Fruit fly (Drosophila melanogaster) whole organism, embryonic: ENCODE data around the gene PIG-Wb.

Source experiments
- ATbp ChIP-seq: fragments of 200-800 bp; sonication (Bioruptor generic); optimal IDR thresholded peaks from 2 replicates; lab custom pipeline; 2017; ENCODE audit warnings: missing biosample characterization, mild to moderate bottlenecking, missing genetic modification characterization, missing genetic modification reagents
- Ada2b ChIP-seq: fragments of 200-800 bp; sonication (Bioruptor generic); IDR thresholded peaks from 2 replicates; pipeline ENCODE4 v1.3.6; 2022; ENCODE audit warnings: missing biosample characterization, missing genetic modification characterization
- Atf6 ChIP-seq: fragments of 200-800 bp; sonication (Bioruptor generic); IDR thresholded peaks from 2 replicates; pipeline ENCODE4 v1.3.6; 2022; ENCODE audit warnings: missing biosample characterization, missing genetic modification characterization
- CG11723 ChIP-seq: fragments of 200-800 bp; sonication (Bioruptor generic); optimal IDR thresholded peaks from 2 replicates; lab custom pipeline; 2017; ENCODE audit warnings: missing biosample characterization, mild to moderate bottlenecking, missing genetic modification characterization
- CG12744 ChIP-seq: fragments of 200-800 bp; sonication (Bioruptor generic); optimal IDR thresholded peaks from 2 replicates; lab custom pipeline; 2016; ENCODE audit warnings: missing biosample characterization, missing genetic modification characterization
- CG14050 ChIP-seq: fragments of 200-800 bp; sonication (Bioruptor generic); IDR thresholded peaks from 3 replicates; pipeline ENCODE4 v1.3.6; 2022; ENCODE audit warnings: missing biosample characterization, missing genetic modification characterization
- CG14667 ChIP-seq: fragments of 200-800 bp; sonication (Bioruptor generic); IDR thresholded peaks from 2 replicates; pipeline ENCODE4 v1.3.6; 2022; ENCODE audit warnings: missing biosample characterization, missing genetic modification characterization
- CG2116 ChIP-seq: fragments of 200-800 bp; sonication (Bioruptor generic); optimal IDR thresholded peaks from 3 replicates; lab custom pipeline; 2018; ENCODE audit warnings: missing biosample characterization, mild to moderate bottlenecking, missing genetic modification characterization
- CG2678 ChIP-seq: fragments of 200-800 bp; sonication (Bioruptor generic); optimal IDR thresholded peaks from 3 replicates; lab custom pipeline; 2019; ENCODE audit warnings: missing biosample characterization, mild to moderate bottlenecking, missing genetic modification characterization, moderate library complexity
- CG2889 ChIP-seq: fragments of 200-800 bp; sonication (Bioruptor generic); IDR thresholded peaks from 3 replicates; pipeline ENCODE4 v1.3.6; 2022; ENCODE audit warnings: missing biosample characterization, missing genetic modification characterization
- CG30403 ChIP-seq: fragments of 200-800 bp; sonication (Bioruptor generic); optimal IDR thresholded peaks from 3 replicates; lab custom pipeline; 2016; ENCODE audit warnings: missing biosample characterization, missing genetic modification characterization
- CG30431 ChIP-seq: fragments of 200-800 bp; sonication (Bioruptor generic); optimal IDR thresholded peaks from 2 replicates; lab custom pipeline; 2017; ENCODE audit warnings: missing biosample characterization, missing genetic modification characterization
- CG3726 ChIP-seq: fragments of 200-800 bp; sonication (Bioruptor generic); IDR thresholded peaks from 3 replicates; pipeline ENCODE4, ENCODE4 v1.3.6; 2022; ENCODE audit warnings: missing biosample characterization, missing genetic modification characterization
- CG4707 ChIP-seq: fragments of 200-800 bp; sonication (Bioruptor generic); optimal IDR thresholded peaks from 2 replicates; lab custom pipeline; 2018; ENCODE audit warnings: missing biosample characterization, mild to moderate bottlenecking, missing genetic modification characterization, moderate library complexity
- CG8290 ChIP-seq, 3 experiments: fragments of 200-800 bp; sonication (Bioruptor generic); optimal IDR thresholded peaks; 2 replicates each; lab custom pipeline; 2016 to 2019; ENCODE audit warnings: missing biosample characterization in 3 of 3, missing genetic modification characterization in 3 of 3, mild to moderate bottlenecking in 2 of 3, moderate library complexity in 1 of 3
- CG9932 ChIP-seq: fragments of 200-800 bp; sonication (Bioruptor generic); IDR thresholded peaks from 2 replicates; pipeline ENCODE4 v1.3.6; 2022; ENCODE audit warnings: missing biosample characterization, missing genetic modification characterization
- Chrac-16 ChIP-seq: fragments of 200-800 bp; sonication (Bioruptor generic); optimal IDR thresholded peaks from 3 replicates; lab custom pipeline; 2016; ENCODE audit warnings: missing biosample characterization, missing genetic modification characterization
- CoRest ChIP-seq: fragments of 200-800 bp; sonication (Bioruptor generic); optimal IDR thresholded peaks from 3 replicates; lab custom pipeline; 2018; ENCODE audit warnings: missing biosample characterization, mild to moderate bottlenecking, missing genetic modification characterization, moderate library complexity
- Dp ChIP-seq: fragments of 200-800 bp; sonication (Bioruptor generic); optimal IDR thresholded peaks from 2 replicates; lab custom pipeline; 2018; ENCODE audit warnings: missing biosample characterization, mild to moderate bottlenecking, missing genetic modification characterization, moderate library complexity
- Dref ChIP-seq: fragments of 200-800 bp; sonication (Bioruptor generic); IDR thresholded peaks from 2 replicates; pipeline ENCODE4 v1.3.6; 2022; ENCODE audit warnings: missing biosample characterization, missing genetic modification characterization
- E2f2 ChIP-seq: fragments of 200-800 bp; sonication (Bioruptor generic); IDR thresholded peaks from 2 replicates; pipeline ENCODE4 v1.3.6; 2022; ENCODE audit warnings: missing biosample characterization, missing genetic modification characterization
- Gug ChIP-seq: fragments of 200-800 bp; sonication (Bioruptor generic); IDR thresholded peaks from 4 replicates; pipeline ENCODE4 v1.3.6; 2022; ENCODE audit warnings: missing biosample characterization, missing genetic modification characterization
- HmgD ChIP-seq: fragments of 200-800 bp; sonication (Bioruptor generic); optimal IDR thresholded peaks from 3 replicates; lab custom pipeline; 2016; ENCODE audit warnings: missing biosample characterization, missing genetic modification characterization
- Lhr ChIP-seq: fragments of 200-800 bp; sonication (Bioruptor generic); optimal IDR thresholded peaks from 3 replicates; lab custom pipeline; 2017; ENCODE audit warnings: mild to moderate bottlenecking, missing biosample characterization, missing genetic modification reagents, missing genetic modification characterization
- MESR4 ChIP-seq: fragments of 200-800 bp; sonication (Bioruptor generic); optimal IDR thresholded peaks from 2 replicates; lab custom pipeline; 2018; ENCODE audit warnings: missing biosample characterization, mild to moderate bottlenecking, missing genetic modification characterization, moderate library complexity
- MTF-1 ChIP-seq: fragments of 200-800 bp; sonication (Bioruptor generic); optimal IDR thresholded peaks from 2 replicates; lab custom pipeline; 2018; ENCODE audit warnings: missing biosample characterization, mild to moderate bottlenecking, missing genetic modification characterization, borderline replicate concordance
- Meics ChIP-seq: fragments of 200-800 bp; sonication (Bioruptor generic); optimal IDR thresholded peaks from 2 replicates; lab custom pipeline; 2017; ENCODE audit warnings: missing biosample characterization, mild to moderate bottlenecking, missing genetic modification characterization
- PHDP ChIP-seq: fragments of 200-800 bp; sonication (Bioruptor generic); optimal IDR thresholded peaks from 3 replicates; lab custom pipeline; 2018; ENCODE audit warnings: missing biosample characterization, mild to moderate bottlenecking, missing genetic modification characterization, moderate library complexity
- Scr ChIP-seq: fragments of 200-800 bp; sonication (Bioruptor generic); IDR thresholded peaks from 2 replicates; pipeline ENCODE4 v1.3.6; 2022; ENCODE audit warnings: missing biosample characterization, missing genetic modification characterization; ENCODE audit not compliant: partially characterized antibody
- Sox102F ChIP-seq: fragments of 200-800 bp; sonication (Bioruptor generic); optimal IDR thresholded peaks from 2 replicates; lab custom pipeline; 2018; ENCODE audit warnings: missing biosample characterization, mild to moderate bottlenecking, missing genetic modification characterization, moderate library complexity
- Sry-δ ChIP-seq: fragments of 200-800 bp; sonication (Bioruptor generic); optimal IDR thresholded peaks from 2 replicates; lab custom pipeline; 2016; ENCODE audit warnings: missing biosample characterization, missing genetic modification characterization
- Xbp1 ChIP-seq: fragments of 200-800 bp; sonication (Bioruptor generic); optimal IDR thresholded peaks from 3 replicates; lab custom pipeline; 2016; ENCODE audit warnings: missing biosample characterization, mild to moderate bottlenecking, missing genetic modification characterization
- ato ChIP-seq: fragments of 200-800 bp; sonication (Bioruptor generic); IDR thresholded peaks from 2 replicates; pipeline ENCODE4 v1.3.6; 2022; ENCODE audit warnings: missing biosample characterization, missing genetic modification characterization; ENCODE audit not compliant: partially characterized antibody
- ci ChIP-seq: fragments of 200-800 bp; sonication (Bioruptor generic); IDR thresholded peaks from 3 replicates; pipeline ENCODE4 v1.3.6; 2022; ENCODE audit warnings: missing biosample characterization, missing genetic modification characterization
- crol ChIP-seq: fragments of 200-800 bp; sonication (Bioruptor generic); IDR thresholded peaks from 2 replicates; pipeline ENCODE4 v1.3.6; 2022; ENCODE audit warnings: missing biosample characterization, missing genetic modification characterization
- da ChIP-seq: fragments of 200-800 bp; sonication (Bioruptor generic); optimal IDR thresholded peaks from 2 replicates; lab custom pipeline; 2016; ENCODE audit warnings: missing biosample characterization, missing genetic modification characterization
- dimm ChIP-seq: fragments of 200-800 bp; sonication (Bioruptor generic); IDR thresholded peaks from 2 replicates; pipeline ENCODE4 v1.3.6; 2022; ENCODE audit warnings: missing biosample characterization, missing genetic modification characterization
- gem ChIP-seq: fragments of 200-800 bp; sonication (Bioruptor generic); optimal IDR thresholded peaks from 2 replicates; lab custom pipeline; 2019; ENCODE audit warnings: missing biosample characterization, mild to moderate bottlenecking, missing genetic modification characterization, moderate library complexity
- gfzf ChIP-seq: fragments of 200-800 bp; sonication (Bioruptor generic); optimal IDR thresholded peaks from 2 replicates; lab custom pipeline; 2016; ENCODE audit warnings: missing biosample characterization, mild to moderate bottlenecking, missing genetic modification characterization, moderate library complexity
- grn ChIP-seq: fragments of 200-800 bp; sonication (Bioruptor generic); optimal IDR thresholded peaks from 3 replicates; lab custom pipeline; 2017; ENCODE audit warnings: missing biosample characterization, missing genetic modification characterization
- gro ChIP-seq: fragments of 200-800 bp; sonication (Bioruptor generic); optimal IDR thresholded peaks from 2 replicates; lab custom pipeline; 2016; ENCODE audit warnings: missing biosample characterization, missing genetic modification characterization
- gsb-n ChIP-seq: fragments of 200-800 bp; sonication (Bioruptor generic); optimal IDR thresholded peaks from 3 replicates; lab custom pipeline; 2018; ENCODE audit warnings: missing biosample characterization, mild to moderate bottlenecking, missing genetic modification characterization
- jigr1 ChIP-seq: fragments of 200-800 bp; sonication (Bioruptor generic); IDR thresholded peaks from 3 replicates; pipeline ENCODE4 v1.3.6; 2022; ENCODE audit warnings: missing biosample characterization, missing genetic modification characterization
- kay ChIP-seq: fragments of 200-800 bp; sonication (Bioruptor generic); optimal IDR thresholded peaks from 2 replicates; lab custom pipeline; 2016; ENCODE audit warnings: missing biosample characterization, missing genetic modification characterization
- lab ChIP-seq: fragments of 200-800 bp; sonication (Bioruptor generic); optimal IDR thresholded peaks from 3 replicates; lab custom pipeline; 2017; ENCODE audit warnings: missing biosample characterization, missing genetic modification characterization, mild to moderate bottlenecking, moderate library complexity, missing genetic modification reagents
- nerfin-2 ChIP-seq: fragments of 200-800 bp; sonication (Bioruptor generic); IDR thresholded peaks from 2 replicates; pipeline ENCODE4 v1.3.6; 2022; ENCODE audit warnings: missing biosample characterization, missing genetic modification characterization; ENCODE audit not compliant: partially characterized antibody
- oc ChIP-seq: fragments of 200-800 bp; sonication (Bioruptor generic); optimal IDR thresholded peaks from 2 replicates; lab custom pipeline; 2018; ENCODE audit warnings: missing biosample characterization, mild to moderate bottlenecking, missing genetic modification characterization, moderate library complexity
- scrt ChIP-seq: fragments of 200-800 bp; sonication (Bioruptor generic); optimal IDR thresholded peaks from 2 replicates; lab custom pipeline; 2018; ENCODE audit warnings: missing biosample characterization, mild to moderate bottlenecking, missing genetic modification characterization, moderate library complexity
- seq ChIP-seq: fragments of 200-800 bp; sonication (Bioruptor generic); IDR thresholded peaks from 2 replicates; pipeline ENCODE4 v1.3.6; 2022; ENCODE audit warnings: missing biosample characterization, missing genetic modification characterization
- sima ChIP-seq: fragments of 200-800 bp; sonication (Bioruptor generic); optimal IDR thresholded peaks from 2 replicates; lab custom pipeline; 2016; ENCODE audit warnings: missing biosample characterization, missing genetic modification characterization
- trem ChIP-seq: fragments of 200-800 bp; optimal IDR thresholded peaks from 3 replicates; lab custom pipeline; 2019; ENCODE audit warnings: missing biosample characterization, mild to moderate bottlenecking, missing genetic modification characterization, moderate library complexity
- vfl ChIP-seq: fragments of 200-800 bp; sonication (Bioruptor generic); optimal IDR thresholded peaks from 2 replicates; lab custom pipeline; 2016; ENCODE audit warnings: missing biosample characterization, missing genetic modification characterization

The PIG-Wb gene

dm6 chr3L:1735603-1736002 is 2.3 kb downstream of the PIG-Wb start, which contains the start of gene Oseg4 (continued):
- TF ChIP-seq Dp (GFP tag; lab: Kevin White, UChicago), result peak; percentile 64
- TF ChIP-seq gfzf, result peak; percentile 28
- TF ChIP-seq scrt (GFP tag; lab: Kevin White, UChicago), result peak; percentile 57
- TF ChIP-seq Sox102F (GFP tag; lab: Kevin White, UChicago), result no peak
- no peak for TF ChIP-seq Ada2b (GFP tag; lab: Robert Waterston, UW)
- peak; percentile 1 for TF ChIP-seq MESR4 (GFP tag; lab: Kevin White, UChicago)
- TF ChIP-seq CG30431 (GFP tag; lab: Kevin White, UChicago), result no peak
- TF ChIP-seq Lhr (GFP tag; lab: Kevin White, UChicago), result no peak
- no peak for TF ChIP-seq HmgD (GFP tag; lab: Kevin White, UChicago)
- TF ChIP-seq CG8290 (GFP tag; optimal IDR thresholded peaks at IDR 0.05; lab: Kevin White, UChicago), result no peak
- TF ChIP-seq CG8290 (tag; optimal IDR thresholded peaks at IDR 0.05; lab: Kevin White, UChicago), result no peak
- TF ChIP-seq CG12744 (GFP tag; lab: Kevin White, UChicago), result no peak
- TF ChIP-seq da (GFP tag; lab: Kevin White, UChicago), result no peak
- TF ChIP-seq Scr (GFP tag; lab: Robert Waterston, UW), result no peak
- no peak for TF ChIP-seq CG11723 (GFP tag; lab: Kevin White, UChicago)
- no peak for TF ChIP-seq Meics (GFP tag; lab: Kevin White, UChicago)
- no peak for TF ChIP-seq CG14050
- no peak for TF ChIP-seq CG14667 (GFP tag; lab: Robert Waterston, UW)
- no peak for TF ChIP-seq CG9932 (GFP tag; lab: Robert Waterston, UW)
- no peak for TF ChIP-seq oc (tag; lab: Kevin White, UChicago)
- TF ChIP-seq E2f2, result peak; percentile 72
- TF ChIP-seq Sry-δ (GFP tag; lab: Kevin White, UChicago), result peak; percentile 7
- TF ChIP-seq nerfin-2 (GFP tag; lab: Robert Waterston, UW), result no peak
- TF ChIP-seq Gug (GFP tag; lab: Robert Waterston, UW), result no peak
- no peak for TF ChIP-seq vfl (GFP tag; lab: Kevin White, UChicago)
- TF ChIP-seq ato (GFP tag; lab: Robert Waterston, UW), result no peak
- no peak for TF ChIP-seq CG4707 (GFP tag; lab: Kevin White, UChicago)
- TF ChIP-seq Atf6, result no peak
- no peak for TF ChIP-seq CG2678 (tag; lab: Kevin White, UChicago)
- TF ChIP-seq gsb-n (tag; lab: Kevin White, UChicago), result no peak
- TF ChIP-seq Dref (GFP tag; lab: Robert Waterston, UW), result peak; percentile 47
- TF ChIP-seq kay (GFP tag; lab: Kevin White, UChicago), result no peak
- TF ChIP-seq jigr1 (GFP tag; lab: Robert Waterston, UW), result no peak
- peak; percentile 53 for TF ChIP-seq CG2116 (GFP tag; lab: Kevin White, UChicago)
- TF ChIP-seq ci (GFP tag; lab: Robert Waterston, UW), result no peak
- no peak for TF ChIP-seq sima (GFP tag; lab: Kevin White, UChicago)
- no peak for TF ChIP-seq MTF-1
- peak; percentile 34 for TF ChIP-seq trem (tag; lab: Kevin White, UChicago)
- TF ChIP-seq CoRest (tag; lab: Kevin White, UChicago), result no peak
- no peak for TF ChIP-seq lab (GFP tag; lab: Kevin White, UChicago)

- no peak for TF ChIP-seq ATbp (GFP tag; lab: Kevin White, UChicago)
- no peak for TF ChIP-seq CG2889 (GFP tag; lab: Robert Waterston, UW)
- TF ChIP-seq PHDP (tag; lab: Kevin White, UChicago), result no peak
- no peak for TF ChIP-seq Chrac-16 (GFP tag; lab: Kevin White, UChicago)
- TF ChIP-seq gro (GFP tag; lab: Kevin White, UChicago), result no peak
- peak; percentile 79 for TF ChIP-seq MESR4 (GFP tag; lab: Kevin White, UChicago)
- TF ChIP-seq CG3726 (GFP tag; lab: Robert Waterston, UW), result no peak
- no peak for TF ChIP-seq CG30403
- peak; percentile 11 for TF ChIP-seq gem (tag; lab: Kevin White, UChicago)
- TF ChIP-seq dimm, result no peak
- TF ChIP-seq grn (GFP tag; lab: Kevin White, UChicago), result no peak
- TF ChIP-seq crol, result no peak
- no peak for TF ChIP-seq Xbp1 (GFP tag; lab: Kevin White, UChicago)
- no peak for TF ChIP-seq seq (GFP tag; lab: Robert Waterston, UW)
Observed at dm6 chr3L:1730873-1731272, 7.0 kb downstream of the PIG-Wb start, which contains the start of gene drpr. drpr (minus strand) TSS chr3L:1731107.
